Worm (Caenorhabditis elegans) whole organism, L4/young adult: ENCODE measurements around the gene letm-1.

Experiments
- W03F9.2 ChIP-seq: fragments of 150-350 bp; optimal IDR thresholded peaks from 2 replicates; lab custom pipeline; 2014; ENCODE audit warnings: missing biosample characterization, missing genetic modification characterization
- dao-5 ChIP-seq: sonication (generic microtip); optimal IDR thresholded peaks from 2 replicates; lab custom pipeline; 2016; ENCODE audit warnings: missing genotype, missing genetic modification characterization, moderate library complexity, missing compliant biosample characterization
- him-1 ChIP-seq: sonication (generic microtip); optimal IDR thresholded peaks from 2 replicates; lab custom pipeline; 2016; ENCODE audit warnings: missing genotype, missing genetic modification reagents, missing genetic modification characterization, missing compliant biosample characterization

DNA sequence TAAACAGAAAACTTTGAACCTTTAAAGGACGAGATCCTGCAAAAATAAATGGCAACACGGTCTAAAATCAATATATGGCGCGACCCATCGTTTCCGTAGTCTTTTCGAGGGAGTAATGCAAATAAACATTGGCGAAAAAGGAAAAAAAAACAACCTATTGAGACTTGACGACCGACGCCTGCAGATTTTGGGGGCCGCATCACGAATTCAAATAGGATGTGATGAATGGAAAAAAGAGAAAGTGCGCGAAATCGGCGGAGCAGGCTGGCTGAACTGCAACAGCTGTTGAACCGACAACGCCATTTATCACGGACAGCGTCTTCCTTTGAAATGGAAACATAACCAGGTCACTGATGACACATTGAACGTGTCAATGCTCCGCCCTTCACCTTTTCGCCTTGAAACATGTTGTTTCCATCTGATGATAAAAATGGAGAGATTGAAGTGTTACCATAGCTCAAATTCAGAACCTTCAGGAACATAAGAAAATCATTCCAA lies 3.2 kb upstream of the letm-1 start:
- no peak for TF ChIP-seq him-1
- no peak for TF ChIP-seq dao-5 (tag; lab: Kevin White, UChicago)
- TF ChIP-seq W03F9.2 (tag; lab: Kevin White, UChicago) = no peak
